Fruit fly (Drosophila melanogaster) whole organism, prepupa: ENCODE measurements around the gene CG6000.

Experiments
- CG10669 ChIP-seq: fragments of 200-800 bp; sonication (Bioruptor generic); optimal IDR thresholded peaks from 3 replicates; lab custom pipeline; 2018; ENCODE audit warnings: missing biosample characterization, mild to moderate bottlenecking, missing genetic modification characterization, moderate library complexity
- Sox15 ChIP-seq: fragments of 200-800 bp; sonication (Bioruptor generic); optimal IDR thresholded peaks from 3 replicates; lab custom pipeline; 2016; ENCODE audit warnings: missing biosample characterization, missing genetic modification characterization

dm6 chr3R:24025715-24026467 is 28.3 kb upstream of the CG6000 start:
- TF ChIP-seq Sox15 (no peak), CG10669 (no peak)
